Worm (Caenorhabditis elegans) whole organism, mixed stage, embryonic: ENCODE measurements around the gene ben-1.

Experiments used
- blmp-1 ChIP-seq: fragments of 150-350 bp; optimal IDR thresholded peaks from 2 replicates; lab custom pipeline; 2014; ENCODE audit warnings: missing biosample characterization, missing genetic modification characterization
- elt-3 ChIP-seq: fragments of 150-350 bp; optimal IDR thresholded peaks from 2 replicates; lab custom pipeline; 2014; ENCODE audit warnings: missing biosample characterization, missing genetic modification characterization
- lin-13 ChIP-seq: fragments of 150-350 bp; optimal IDR thresholded peaks from 2 replicates; lab custom pipeline; 2014; ENCODE audit warnings: missing biosample characterization, missing genetic modification characterization
- nhr-12 ChIP-seq: fragments of 150-350 bp; optimal IDR thresholded peaks from 2 replicates; lab custom pipeline; 2014; ENCODE audit warnings: missing biosample characterization, missing genetic modification characterization
- nhr-237 ChIP-seq: fragments of 150-350 bp; optimal IDR thresholded peaks from 2 replicates; lab custom pipeline; 2014; ENCODE audit warnings: missing biosample characterization, missing genetic modification characterization
- nhr-28 ChIP-seq: fragments of 150-350 bp; optimal IDR thresholded peaks from 2 replicates; lab custom pipeline; 2014; ENCODE audit warnings: missing biosample characterization, missing genetic modification characterization
- unc-39 ChIP-seq: fragments of 150-350 bp; optimal IDR thresholded peaks from 2 replicates; lab custom pipeline; 2014; ENCODE audit warnings: missing biosample characterization, missing genetic modification characterization
- unc-62 ChIP-seq: fragments of 150-350 bp; optimal IDR thresholded peaks from 2 replicates; lab custom pipeline; 2014; ENCODE audit warnings: missing biosample characterization, missing genetic modification reagents, missing genetic modification characterization

DNA sequence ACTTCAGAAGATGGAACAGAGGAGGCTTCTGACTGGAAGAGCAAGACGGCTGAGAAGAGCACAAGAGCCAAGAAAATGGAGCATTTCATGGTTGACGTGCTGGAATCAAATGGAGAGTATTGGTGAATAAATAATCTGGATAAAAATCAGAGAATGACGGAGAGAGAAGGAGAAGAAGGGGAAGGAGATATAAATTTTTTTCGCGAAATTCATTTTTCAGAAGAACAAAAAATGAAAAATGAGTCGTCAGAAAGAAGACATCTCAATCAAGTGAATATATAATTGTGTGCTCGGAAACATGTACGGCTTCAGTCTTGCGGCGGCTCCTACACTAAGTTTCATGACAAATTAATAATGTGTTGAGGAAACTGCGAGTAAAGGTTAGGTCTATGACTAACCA lies 8.3 kb upstream of the ben-1 start, which contains the start of gene C54C6.5:
- no peak for TF ChIP-seq lin-13 (tag; lab: Kevin White, UChicago)
- no peak for TF ChIP-seq unc-39
- no peak for TF ChIP-seq unc-62 (GFP tag; lab: Kevin White, UChicago)
- no peak for TF ChIP-seq nhr-28 (tag; lab: Kevin White, UChicago)
- TF ChIP-seq nhr-12 (tag; lab: Kevin White, UChicago), result no peak
- TF ChIP-seq elt-3 (tag; lab: Kevin White, UChicago), result no peak
- no peak for TF ChIP-seq nhr-237 (tag; lab: Kevin White, UChicago)
- no peak for TF ChIP-seq blmp-1 (tag; lab: Kevin White, UChicago)
